Worm (Caenorhabditis elegans): Measurements from ENCODE around the gene tag-340.
A peak's percentile ranks its signal among the peaks of the same experiment; 100 is the strongest.

tag-340 gene

DNA sequence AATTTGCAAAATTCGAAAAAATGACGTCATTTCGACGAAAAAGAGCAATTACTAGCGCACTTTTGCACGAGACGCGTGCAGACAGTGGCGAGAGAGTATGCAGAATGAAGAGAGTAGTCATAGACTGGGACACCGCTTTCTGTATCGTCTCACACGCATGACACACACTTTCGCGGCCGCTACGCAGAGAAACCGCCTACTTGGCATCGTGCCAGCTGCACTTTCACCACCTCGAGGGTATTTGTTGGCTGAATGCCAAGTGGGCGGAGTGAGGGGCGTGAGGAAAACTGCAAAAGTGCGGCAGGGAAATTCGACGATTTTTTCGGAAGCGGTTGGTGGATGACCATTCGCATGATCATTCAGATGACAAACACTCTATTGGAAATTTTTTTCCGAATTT is 580 bp upstream of the tag-340 start:
- TF ChIP-seq zag-1 (tag; optimal IDR thresholded peaks at IDR 0.05) = peak; percentile 98
- TF ChIP-seq dmd-4 (tag; optimal IDR thresholded peaks at IDR 0.05) = peak; percentile 68
- peak; percentile 97 for TF ChIP-seq nhr-6 (tag; optimal IDR thresholded peaks at IDR 0.05)
- peak; percentile 99 for TF ChIP-seq nhr-25 (tag; optimal IDR thresholded peaks at IDR 0.05)
- peak; percentile 99 for TF ChIP-seq unc-55 (GFP tag; optimal IDR thresholded peaks at IDR 0.05)
- peak; percentile 100 for TF ChIP-seq fos-1 (tag; optimal IDR thresholded peaks at IDR 0.05)
- TF ChIP-seq lin-13 (GFP tag; optimal IDR thresholded peaks at IDR 0.05) = peak; percentile 98
- TF ChIP-seq mdl-1 (tag; optimal IDR thresholded peaks at IDR 0.05) = peak; percentile 94 to 99
- no peak for TF ChIP-seq nhr-11 (tag; optimal IDR thresholded peaks at IDR 0.05)
- TF ChIP-seq nhr-77 (tag; optimal IDR thresholded peaks at IDR 0.05) = peak; percentile 89
- peak; percentile 89 for TF ChIP-seq snpc-4 (tag; optimal IDR thresholded peaks at IDR 0.05)
- TF ChIP-seq peb-1 (tag; optimal IDR thresholded peaks at IDR 0.05) = peak; percentile 41
- TF ChIP-seq ama-1 (optimal IDR thresholded peaks at IDR 0.05) = peak; percentile 36
- no peak for TF ChIP-seq unc-39 (tag; optimal IDR thresholded peaks at IDR 0.05)
- peak; percentile 99 for TF ChIP-seq ztf-4 (tag; optimal IDR thresholded peaks at IDR 0.05)
- peak; percentile 86 for TF ChIP-seq nhr-10 (tag; optimal IDR thresholded peaks at IDR 0.05)
- TF ChIP-seq elt-1 (tag; optimal IDR thresholded peaks at IDR 0.05) = peak; percentile 19
- TF ChIP-seq nhr-12 (tag; optimal IDR thresholded peaks at IDR 0.05) = peak; percentile 65
- peak; percentile 93 for TF ChIP-seq gmeb-1 (tag; optimal IDR thresholded peaks at IDR 0.05)
- 0 out of 2 replicates have a peak, but pooled peaks have one; percentile 58 for TF ChIP-seq ztf-1 (GFP tag; conservative IDR thresholded peaks at IDR 0.05)
- peak; percentile 92 for TF ChIP-seq ceh-82 (tag; optimal IDR thresholded peaks at IDR 0.05)
- TF ChIP-seq lin-11 (tag; optimal IDR thresholded peaks at IDR 0.05) = peak; percentile 99
- TF ChIP-seq sma-9 (GFP tag; optimal IDR thresholded peaks at IDR 0.05) = peak; percentile 99
- no peak for TF ChIP-seq sma-9 (tag; optimal IDR thresholded peaks at IDR 0.05)
- TF ChIP-seq nhr-237 (tag; optimal IDR thresholded peaks at IDR 0.05) = peak; percentile 87
- peak; percentile 99 for TF ChIP-seq crh-2 (tag; optimal IDR thresholded peaks at IDR 0.05)
- peak; percentile 67 for TF ChIP-seq alr-1 (tag; optimal IDR thresholded peaks at IDR 0.05)
- peak; percentile 99 for TF ChIP-seq nhr-129 (tag; optimal IDR thresholded peaks at IDR 0.05)
- TF ChIP-seq elt-3 (tag; optimal IDR thresholded peaks at IDR 0.05) = no peak
- TF ChIP-seq mab-5 (tag; optimal IDR thresholded peaks at IDR 0.05) = peak; percentile 96
- no peak for TF ChIP-seq ztf-11 (tag; optimal IDR thresholded peaks at IDR 0.05)
- peak; percentile 99 for TF ChIP-seq ceh-16 (tag; optimal IDR thresholded peaks at IDR 0.05)
- peak; percentile 99 for TF ChIP-seq Y55F3AM.14 (GFP tag; optimal IDR thresholded peaks at IDR 0.05)
- TF ChIP-seq lin-39 (tag; optimal IDR thresholded peaks at IDR 0.05) = peak; percentile 77
- TF ChIP-seq ZK546.5 (tag; optimal IDR thresholded peaks at IDR 0.05) = peak; percentile 88
- TF ChIP-seq egl-27 (tag; optimal IDR thresholded peaks at IDR 0.05) = peak; percentile 98
- no peak for TF ChIP-seq mbf-1 (tag; optimal IDR thresholded peaks at IDR 0.05)
- peak; percentile 69 for TF ChIP-seq R02D3.7 (tag; optimal IDR thresholded peaks at IDR 0.05)
- TF ChIP-seq nhr-23 (tag; optimal IDR thresholded peaks at IDR 0.05) = no peak
- peak; percentile 99 for TF ChIP-seq nhr-21 (tag; optimal IDR thresholded peaks at IDR 0.05)
- no peak for TF ChIP-seq aly-2 (tag; optimal IDR thresholded peaks at IDR 0.05)
- peak; percentile 95 for TF ChIP-seq unc-62 (GFP tag; optimal IDR thresholded peaks at IDR 0.05)
- peak; percentile 99 for TF ChIP-seq sem-4 (tag; optimal IDR thresholded peaks at IDR 0.05)
- peak; percentile 41 for TF ChIP-seq skn-1 (tag; optimal IDR thresholded peaks at IDR 0.05)
- peak; percentile 100 for TF ChIP-seq F13H6.1 (tag; optimal IDR thresholded peaks at IDR 0.05)
- peak; percentile 99 for TF ChIP-seq C34F6.9 (tag; optimal IDR thresholded peaks at IDR 0.05)
- TF ChIP-seq blmp-1 (tag; optimal IDR thresholded peaks at IDR 0.05; ENCODE audit: insufficient read depth) = peak; percentile 99
- peak; percentile 100 for TF ChIP-seq sma-3 (GFP tag; optimal IDR thresholded peaks at IDR 0.05)
- peak; percentile 94 to 97 for TF ChIP-seq lsy-2 (tag; optimal IDR thresholded peaks at IDR 0.05)

All from whole organism, L2 larva.